Worm (Caenorhabditis elegans): Measurements from ENCODE around the gene C54C6.7.

Gene C54C6.7

DNA sequence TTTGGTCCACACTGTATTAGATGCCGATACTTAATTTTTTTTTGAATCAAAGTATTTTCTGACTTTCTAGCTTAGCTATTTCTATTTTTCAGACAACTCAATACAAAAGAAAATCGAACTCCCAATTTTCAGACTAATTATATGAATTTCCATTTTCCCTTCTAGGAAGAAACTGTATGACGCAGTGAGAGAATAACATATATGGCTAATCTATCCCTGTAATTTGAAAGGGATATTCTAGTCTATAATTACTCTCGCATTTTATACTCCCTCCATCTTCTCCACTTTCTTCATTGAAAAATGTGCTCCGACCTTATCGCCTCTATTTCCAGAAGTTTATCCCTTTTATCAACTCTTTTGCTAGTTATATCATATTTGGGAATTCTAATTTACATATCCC lies 7.1 kb upstream of the C54C6.7 start, which contains the start of gene C54C6.4:
C54C6.4 (plus strand) TSS at position 301 of the 400 bp plus-strand sequence.
- no peak for TF ChIP-seq R02D3.7 (tag; optimal IDR thresholded peaks at IDR 0.05)
- TF ChIP-seq nhr-6 (tag; optimal IDR thresholded peaks at IDR 0.05), result no peak
- TF ChIP-seq Y55F3AM.14 (GFP tag; optimal IDR thresholded peaks at IDR 0.05), result no peak
- TF ChIP-seq aly-2 (tag; optimal IDR thresholded peaks at IDR 0.05), result no peak
- no peak for TF ChIP-seq ztf-4 (tag; optimal IDR thresholded peaks at IDR 0.05)
- TF ChIP-seq lsy-2 (tag; optimal IDR thresholded peaks at IDR 0.05), result no peak
- no peak for TF ChIP-seq nhr-129 (tag; optimal IDR thresholded peaks at IDR 0.05)
- no peak for TF ChIP-seq snpc-4 (tag; optimal IDR thresholded peaks at IDR 0.05)
- no peak for TF ChIP-seq nhr-23 (tag; optimal IDR thresholded peaks at IDR 0.05)
- TF ChIP-seq sem-4 (tag; optimal IDR thresholded peaks at IDR 0.05), result no peak
- no peak for TF ChIP-seq elt-3 (tag; optimal IDR thresholded peaks at IDR 0.05)
- no peak for TF ChIP-seq mdl-1 (tag; optimal IDR thresholded peaks at IDR 0.05)
- TF ChIP-seq ceh-82 (tag; optimal IDR thresholded peaks at IDR 0.05), result no peak
- no peak for TF ChIP-seq elt-1 (tag; optimal IDR thresholded peaks at IDR 0.05)
- no peak for TF ChIP-seq sma-9 (GFP tag; optimal IDR thresholded peaks at IDR 0.05)
- TF ChIP-seq sma-9 (tag; optimal IDR thresholded peaks at IDR 0.05), result no peak
- TF ChIP-seq crh-2 (tag; optimal IDR thresholded peaks at IDR 0.05), result no peak
- no peak for TF ChIP-seq ama-1 (optimal IDR thresholded peaks at IDR 0.05)
- no peak for TF ChIP-seq blmp-1 (tag; optimal IDR thresholded peaks at IDR 0.05; ENCODE audit: insufficient read depth)
- TF ChIP-seq unc-55 (GFP tag; optimal IDR thresholded peaks at IDR 0.05), result no peak

DNA sequence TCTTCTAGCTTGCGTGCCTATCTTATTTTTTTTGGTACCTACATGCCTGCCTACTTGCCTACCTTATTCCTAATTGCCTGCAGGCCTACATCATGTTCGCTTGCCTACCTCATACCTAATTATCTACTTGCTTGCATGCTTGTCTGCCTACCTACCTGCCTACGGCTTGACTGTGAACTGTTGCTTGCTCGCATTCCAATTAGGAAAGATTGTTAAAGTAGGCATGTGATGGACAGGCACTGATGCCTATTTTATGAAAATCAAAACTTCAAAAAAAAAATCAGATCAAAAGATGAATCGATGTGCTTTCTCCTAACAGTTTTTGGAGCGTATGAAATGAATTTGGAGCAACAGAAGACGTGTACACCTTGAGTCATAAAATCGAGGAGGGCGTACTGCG lies 4.1 kb upstream of the C54C6.7 start:
- TF ChIP-seq zag-1 (tag; optimal IDR thresholded peaks at IDR 0.05) (no peak), snpc-4 (tag; optimal IDR thresholded peaks at IDR 0.05) (no peak), crh-2 (tag; optimal IDR thresholded peaks at IDR 0.05) (no peak), sma-9 (GFP tag; optimal IDR thresholded peaks at IDR 0.05) (no peak), sma-9 (tag; optimal IDR thresholded peaks at IDR 0.05) (no peak), egl-27 (tag; optimal IDR thresholded peaks at IDR 0.05) (no peak), nhr-12 (tag; optimal IDR thresholded peaks at IDR 0.05) (no peak), nhr-23 (tag; optimal IDR thresholded peaks at IDR 0.05) (no peak), lin-11 (tag; optimal IDR thresholded peaks at IDR 0.05) (no peak), gmeb-1 (tag; optimal IDR thresholded peaks at IDR 0.05) (no peak)

- no peak for TF ChIP-seq sma-3 (GFP tag; optimal IDR thresholded peaks at IDR 0.05)
- no peak for TF ChIP-seq lin-11 (tag; optimal IDR thresholded peaks at IDR 0.05)
- no peak for TF ChIP-seq elt-1 (tag; optimal IDR thresholded peaks at IDR 0.05)
- no peak for TF ChIP-seq skn-1 (tag; optimal IDR thresholded peaks at IDR 0.05)
- TF ChIP-seq nhr-11 (tag; optimal IDR thresholded peaks at IDR 0.05), result no peak
- TF ChIP-seq fos-1 (tag; optimal IDR thresholded peaks at IDR 0.05), result no peak
- TF ChIP-seq nhr-237 (tag; optimal IDR thresholded peaks at IDR 0.05), result no peak
- TF ChIP-seq nhr-129 (tag; optimal IDR thresholded peaks at IDR 0.05), result no peak
- TF ChIP-seq blmp-1 (tag; optimal IDR thresholded peaks at IDR 0.05; ENCODE audit: insufficient read depth), result no peak
- no peak for TF ChIP-seq alr-1 (tag; optimal IDR thresholded peaks at IDR 0.05)
- TF ChIP-seq lin-13 (GFP tag; optimal IDR thresholded peaks at IDR 0.05), result no peak
- TF ChIP-seq ztf-11 (tag; optimal IDR thresholded peaks at IDR 0.05), result no peak
- TF ChIP-seq unc-62 (GFP tag; optimal IDR thresholded peaks at IDR 0.05), result no peak
- no peak for TF ChIP-seq egl-27 (tag; optimal IDR thresholded peaks at IDR 0.05)
- TF ChIP-seq Y55F3AM.14 (GFP tag; optimal IDR thresholded peaks at IDR 0.05), result no peak
- TF ChIP-seq ZK546.5 (tag; optimal IDR thresholded peaks at IDR 0.05), result no peak
- no peak for TF ChIP-seq mbf-1 (tag; optimal IDR thresholded peaks at IDR 0.05)
- no peak for TF ChIP-seq ama-1 (optimal IDR thresholded peaks at IDR 0.05)
- TF ChIP-seq nhr-23 (tag; optimal IDR thresholded peaks at IDR 0.05), result no peak
These were observed 3.5 kb upstream of the C54C6.7 start, which contains the start of gene C54C6.5 for ce11 chrIII:3549750-3550149. Gene C54C6.5, minus strand, starts transcription at chrIII:3549850.

- no peak for TF ChIP-seq egl-27 (tag; optimal IDR thresholded peaks at IDR 0.05)
These were observed 1.8 kb upstream of the C54C6.7 start, which contains the start of gene C54C6.11 for ce11 chrIII:3548017-3548416. Gene C54C6.11, plus strand, starts transcription at chrIII:3548317.

ce11 chrIII:3543071-3543470 lies 3.2 kb downstream of the C54C6.7 start:
- TF ChIP-seq ztf-4 (tag; optimal IDR thresholded peaks at IDR 0.05) (no peak), alr-1 (tag; optimal IDR thresholded peaks at IDR 0.05) (no peak), lin-13 (GFP tag; optimal IDR thresholded peaks at IDR 0.05) (no peak), sma-9 (GFP tag; optimal IDR thresholded peaks at IDR 0.05) (peak; percentile 1), sma-9 (tag; optimal IDR thresholded peaks at IDR 0.05) (no peak), ztf-1 (GFP tag; conservative IDR thresholded peaks at IDR 0.05) (no peak), blmp-1 (tag; optimal IDR thresholded peaks at IDR 0.05; ENCODE audit: insufficient read depth) (no peak), aly-2 (tag; optimal IDR thresholded peaks at IDR 0.05) (no peak), C34F6.9 (tag; optimal IDR thresholded peaks at IDR 0.05) (peak; percentile 24), elt-3 (tag; optimal IDR thresholded peaks at IDR 0.05) (no peak), sem-4 (tag; optimal IDR thresholded peaks at IDR 0.05) (peak; percentile 43), zag-1 (tag; optimal IDR thresholded peaks at IDR 0.05) (peak; percentile 47), ZK546.5 (tag; optimal IDR thresholded peaks at IDR 0.05) (no peak), snpc-4 (tag; optimal IDR thresholded peaks at IDR 0.05) (no peak), nhr-12 (tag; optimal IDR thresholded peaks at IDR 0.05) (no peak), ceh-82 (tag; optimal IDR thresholded peaks at IDR 0.05) (no peak), nhr-77 (tag; optimal IDR thresholded peaks at IDR 0.05) (no peak), nhr-6 (tag; optimal IDR thresholded peaks at IDR 0.05) (no peak), mdl-1 (tag; optimal IDR thresholded peaks at IDR 0.05) (no peak), R02D3.7 (tag; optimal IDR thresholded peaks at IDR 0.05) (no peak)
